Worm (Caenorhabditis elegans) whole organism, L4 larva: ENCODE measurements around the gene F26A1.19.

Experiments
- ceh-32 ChIP-seq: sonication (generic microtip); optimal IDR thresholded peaks from 2 replicates; lab custom pipeline; 2016; ENCODE audit warnings: mild to moderate bottlenecking, missing genetic modification characterization, missing compliant biosample characterization; ENCODE audit not compliant: poor library complexity
- ceh-44 ChIP-seq: fragments of 200-800 bp; sonication (Bioruptor generic); IDR thresholded peaks from 2 replicates; pipeline ENCODE4 v1.3.6; 2022; ENCODE audit warnings: missing genetic modification reagents, missing genetic modification characterization, missing compliant biosample characterization
- daf-16 ChIP-seq, 3 experiments: sonication (generic microtip); optimal IDR thresholded peaks; 2 replicates each; lab custom pipeline; 2016 to 2017; ENCODE audit warnings: missing genetic modification characterization in 3 of 3, missing genetic modification reagents in 3 of 3, mild to moderate bottlenecking in 2 of 3, missing compliant biosample characterization in 2 of 3, missing biosample characterization in 1 of 3, moderate library complexity in 1 of 3
- daf-19 ChIP-seq: fragments of 200-800 bp; sonication (Bioruptor generic); conservative IDR thresholded peaks from 2 replicates; pipeline ENCODE4 v1.3.6; 2022; ENCODE audit warnings: missing genetic modification characterization, missing compliant biosample characterization
- daf-8 ChIP-seq: fragments of 200-800 bp; sonication (Bioruptor generic); IDR thresholded peaks from 2 replicates; pipeline ENCODE4 v1.3.6; 2022; ENCODE audit warnings: missing genetic modification characterization, missing compliant biosample characterization
- dmd-6 ChIP-seq: fragments of 200-800 bp; sonication (Bioruptor generic); IDR thresholded peaks from 2 replicates; pipeline ENCODE4 v1.3.6; 2022; ENCODE audit warnings: missing genetic modification reagents, missing genetic modification characterization, missing compliant biosample characterization
- dmd-8 ChIP-seq: fragments of 200-800 bp; sonication (Bioruptor generic); IDR thresholded peaks from 2 replicates; pipeline ENCODE4 v1.3.6; 2022; ENCODE audit warnings: missing genetic modification characterization, missing compliant biosample characterization
- dmd-9 ChIP-seq: fragments of 200-800 bp; sonication (Bioruptor generic); IDR thresholded peaks from 2 replicates; pipeline ENCODE4 v1.3.6; 2022; ENCODE audit warnings: missing genetic modification reagents, missing genetic modification characterization, missing compliant biosample characterization
- egl-27 ChIP-seq: sonication (generic microtip); optimal IDR thresholded peaks from 3 replicates; lab custom pipeline; 2017; ENCODE audit warnings: missing biosample characterization, missing genetic modification reagents, missing genetic modification characterization
- egl-43 ChIP-seq: fragments of 200-800 bp; sonication (Bioruptor generic); IDR thresholded peaks from 2 replicates; pipeline ENCODE4 v1.3.6; 2022; ENCODE audit warnings: missing genetic modification reagents, missing genetic modification characterization, missing compliant biosample characterization
- gei-8 ChIP-seq: fragments of 200-800 bp; sonication (Bioruptor generic); optimal IDR thresholded peaks from 2 replicates; lab custom pipeline; 2018; ENCODE audit warnings: mild to moderate bottlenecking, missing genetic modification characterization, missing compliant biosample characterization
- hif-1 ChIP-seq, 2 experiments: sonication (generic microtip); optimal IDR thresholded peaks; 2 replicates each; lab custom pipeline; 2016 to 2017; ENCODE audit warnings: missing compliant biosample characterization in 2 of 2, missing genetic modification characterization in 2 of 2, missing genetic modification reagents in 2 of 2, missing genotype in 2 of 2, mild to moderate bottlenecking in 1 of 2
- hlh-11 ChIP-seq: fragments of 200-800 bp; sonication (Bioruptor generic); optimal IDR thresholded peaks from 2 replicates; lab custom pipeline; 2018; ENCODE audit warnings: mild to moderate bottlenecking, missing genetic modification characterization, missing compliant biosample characterization
- jun-1 ChIP-seq: fragments of 150-350 bp; optimal IDR thresholded peaks from 2 replicates; lab custom pipeline; 2014; ENCODE audit warnings: missing biosample characterization, missing genetic modification reagents, missing genetic modification characterization
- lin-1 ChIP-seq: fragments of 200-800 bp; sonication (Bioruptor generic); IDR thresholded peaks from 2 replicates; pipeline ENCODE4 v1.3.6; 2022; ENCODE audit warnings: missing genetic modification reagents, missing genetic modification characterization, missing compliant biosample characterization
- lin-13 ChIP-seq: fragments of 150-350 bp; optimal IDR thresholded peaks from 2 replicates; lab custom pipeline; 2014; ENCODE audit warnings: missing biosample characterization, missing genetic modification reagents, missing genetic modification characterization
- lsy-2 ChIP-seq, 2 experiments: fragments of 150-350 bp in 1 of 2; sonication (generic microtip) in 1 of 2; optimal IDR thresholded peaks; 2 replicates each; lab custom pipeline; 2014 to 2017; ENCODE audit warnings: missing biosample characterization in 2 of 2, missing genetic modification characterization in 2 of 2
- madf-9 ChIP-seq: fragments of 200-800 bp; sonication (Bioruptor generic); conservative IDR thresholded peaks from 2 replicates; pipeline ENCODE4 v1.3.6; 2022; ENCODE audit warnings: missing genetic modification reagents, missing genetic modification characterization, missing compliant biosample characterization
- mdl-1 ChIP-seq, 2 experiments: fragments of 150-350 bp in 1 of 2; sonication (generic microtip) in 1 of 2; optimal IDR thresholded peaks; 2 replicates each; lab custom pipeline; 2014 to 2017; ENCODE audit warnings: missing biosample characterization in 2 of 2, missing genetic modification characterization in 2 of 2
- mdt-29 ChIP-seq: fragments of 200-800 bp; sonication (Bioruptor generic); IDR thresholded peaks from 2 replicates; pipeline ENCODE4 v1.3.6; 2022; ENCODE audit warnings: missing genetic modification reagents, missing genetic modification characterization, missing compliant biosample characterization
- mes-2 ChIP-seq: sonication (generic microtip); optimal IDR thresholded peaks from 2 replicates; lab custom pipeline; 2016; ENCODE audit warnings: missing genotype, mild to moderate bottlenecking, missing genetic modification characterization, missing compliant biosample characterization; ENCODE audit not compliant: poor library complexity, severe bottlenecking
- mxl-3 ChIP-seq: fragments of 200-800 bp; sonication (Bioruptor generic); optimal IDR thresholded peaks from 2 replicates; lab custom pipeline; 2018; ENCODE audit warnings: mild to moderate bottlenecking, missing genetic modification characterization, missing compliant biosample characterization
- nhr-102 ChIP-seq: sonication (generic microtip); optimal IDR thresholded peaks from 2 replicates; lab custom pipeline; 2016; ENCODE audit warnings: mild to moderate bottlenecking, missing genetic modification characterization, moderate library complexity, missing compliant biosample characterization
- nhr-111 ChIP-seq: fragments of 200-800 bp; sonication (Bioruptor generic); optimal IDR thresholded peaks from 2 replicates; lab custom pipeline; 2018; ENCODE audit warnings: mild to moderate bottlenecking, missing genetic modification characterization, missing compliant biosample characterization
- nhr-237 ChIP-seq: sonication (generic microtip); optimal IDR thresholded peaks from 2 replicates; lab custom pipeline; 2017; ENCODE audit warnings: missing biosample characterization, missing genetic modification characterization
- nhr-48 ChIP-seq: sonication (generic microtip); optimal IDR thresholded peaks from 2 replicates; lab custom pipeline; 2016; ENCODE audit warnings: mild to moderate bottlenecking, missing genetic modification characterization, missing compliant biosample characterization
- nhr-6 ChIP-seq: fragments of 150-350 bp; optimal IDR thresholded peaks from 2 replicates; lab custom pipeline; 2014; ENCODE audit warnings: missing biosample characterization, missing genetic modification characterization
- tra-1 ChIP-seq: fragments of 200-800 bp; sonication (Bioruptor generic); IDR thresholded peaks from 2 replicates; pipeline ENCODE4 v1.3.6; 2022; ENCODE audit warnings: missing genetic modification reagents, missing genetic modification characterization, missing compliant biosample characterization
- unc-130 ChIP-seq: sonication (generic microtip); optimal IDR thresholded peaks from 2 replicates; lab custom pipeline; 2016; ENCODE audit warnings: missing genetic modification reagents, missing genetic modification characterization, missing compliant biosample characterization
- zfp-2 ChIP-seq: sonication (generic microtip); optimal IDR thresholded peaks from 2 replicates; lab custom pipeline; 2016; ENCODE audit warnings: mild to moderate bottlenecking, missing genetic modification characterization, missing compliant biosample characterization
- zip-11 ChIP-seq: fragments of 200-800 bp; sonication (Bioruptor generic); IDR thresholded peaks from 2 replicates; pipeline ENCODE4 v1.3.6; 2022; ENCODE audit warnings: missing genetic modification characterization, missing compliant biosample characterization
- ztf-11 ChIP-seq: fragments of 150-350 bp; optimal IDR thresholded peaks from 2 replicates; lab custom pipeline; 2014; ENCODE audit warnings: missing biosample characterization, missing genetic modification characterization

F26A1.19 gene

ce11 chrIII:4861744-4862401, 24.3 kb downstream of the F26A1.19 start, which contains the start of the genes C35D10.10 and C35D10.5:
C35D10.10 (minus strand) TSS chrIII:4861794.
C35D10.5 (plus strand) TSS chrIII:4862351.
- TF ChIP-seq zip-11 (GFP tag; lab: Robert Waterston, UW): no peak
- no peak for TF ChIP-seq ztf-11 (tag; lab: Kevin White, UChicago)
- no peak for TF ChIP-seq ceh-32 (tag; lab: Kevin White, UChicago)
- TF ChIP-seq unc-130: peak; percentile 50
- no peak for TF ChIP-seq egl-43
- no peak for TF ChIP-seq nhr-237 (tag; lab: Kevin White, UChicago)
- no peak for TF ChIP-seq daf-19
- TF ChIP-seq mdt-29: no peak
- peak; percentile 55 for TF ChIP-seq mes-2 (tag; lab: Kevin White, UChicago)
- TF ChIP-seq madf-9 (GFP tag; lab: Robert Waterston, UW): no peak
- TF ChIP-seq dmd-9 (GFP tag; lab: Robert Waterston, UW): no peak
- TF ChIP-seq hif-1 (tag; optimal IDR thresholded peaks at IDR 0.05; lab: Kevin White, UChicago): peak in 1 of 2 experiments; percentile 50
- TF ChIP-seq zfp-2: no peak
- no peak for TF ChIP-seq nhr-48 (tag; lab: Kevin White, UChicago)

DNA sequence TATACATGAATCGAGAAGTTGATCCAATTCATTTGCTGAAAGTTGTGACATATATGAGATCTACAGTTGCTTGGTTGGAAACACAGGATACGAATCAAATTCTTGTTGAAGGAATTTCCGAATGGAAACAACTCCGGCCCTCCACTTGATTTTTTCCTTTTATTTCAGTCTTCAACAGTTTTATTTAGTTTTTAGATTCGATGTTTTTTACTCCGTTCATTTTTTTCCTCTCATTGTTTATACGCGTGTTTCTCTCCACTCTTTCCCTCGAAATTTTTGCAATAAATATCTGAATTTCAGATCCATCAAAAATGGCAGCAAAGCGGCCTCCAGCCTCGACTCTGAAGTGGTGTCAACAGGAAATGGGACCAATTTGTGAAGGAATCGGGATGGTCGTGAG, 25.6 kb downstream of the F26A1.19 start, which contains the start of gene coq-8:
Gene coq-8, plus strand, starts transcription at position 301 of the 400 bp plus-strand sequence.
- no peak for TF ChIP-seq mes-2 (tag; lab: Kevin White, UChicago)
- TF ChIP-seq dmd-9 (GFP tag; lab: Robert Waterston, UW): no peak
- TF ChIP-seq egl-27 (tag; lab: Kevin White, UChicago): no peak
- TF ChIP-seq ceh-32 (tag; lab: Kevin White, UChicago): no peak
- TF ChIP-seq madf-9 (GFP tag; lab: Robert Waterston, UW): no peak
- TF ChIP-seq lin-1 (GFP tag; lab: Robert Waterston, UW): no peak
- TF ChIP-seq, all 104 proteins: peak for 0

DNA sequence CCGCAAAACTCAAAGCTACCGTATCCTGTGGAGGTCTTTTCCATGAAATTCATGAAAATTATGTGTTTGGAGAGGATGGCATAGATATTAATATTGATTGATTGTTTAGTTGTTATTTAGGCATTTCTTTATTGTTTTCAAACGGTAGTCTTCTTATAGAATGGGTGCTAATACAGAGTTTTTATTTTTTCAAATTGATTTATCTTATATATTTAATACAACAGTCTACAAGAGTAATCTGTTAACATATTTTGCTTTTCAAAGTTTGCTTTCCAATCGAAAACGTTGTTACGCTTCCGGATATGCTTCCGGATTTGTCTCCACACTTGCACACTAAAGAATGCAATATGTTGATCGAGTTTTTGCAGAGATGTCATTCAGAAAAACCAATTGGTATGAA, 29.2 kb downstream of the F26A1.19 start, which contains the start of gene C35D10.17:
Gene C35D10.17, plus strand, starts transcription at position 301 of the 400 bp plus-strand sequence.
- TF ChIP-seq nhr-102 (tag; lab: Kevin White, UChicago) (no peak), dmd-6 (GFP tag; lab: Robert Waterston, UW) (no peak), tra-1 (no peak), lin-13 (no peak), ceh-44 (no peak), dmd-8 (GFP tag; lab: Robert Waterston, UW) (no peak), daf-8 (GFP tag; lab: Robert Waterston, UW) (no peak), madf-9 (GFP tag; lab: Robert Waterston, UW) (no peak), hlh-11 (tag; lab: Kevin White, UChicago) (no peak), nhr-237 (tag; lab: Kevin White, UChicago) (no peak), unc-130 (no peak), mxl-3 (GFP tag; lab: Kevin White, UChicago) (no peak), jun-1 (tag; lab: Kevin White, UChicago) (no peak)

- TF ChIP-seq nhr-6 (tag; lab: Kevin White, UChicago): no peak
- no peak for TF ChIP-seq egl-43
- TF ChIP-seq mdl-1 (tag; optimal IDR thresholded peaks at IDR 0.05; lab: Kevin White, UChicago): no peak
- TF ChIP-seq nhr-111 (GFP tag; lab: Kevin White, UChicago): no peak
- TF ChIP-seq hlh-11 (tag; lab: Kevin White, UChicago): no peak
These were observed 31.1 kb downstream of the F26A1.19 start, which contains the start of the genes msd-4 and C35D10.3 for ce11 chrIII:4868643-4869042. msd-4 (minus strand) TSS chrIII:4868743. C35D10.3 (plus strand) TSS chrIII:4868921.

DNA sequence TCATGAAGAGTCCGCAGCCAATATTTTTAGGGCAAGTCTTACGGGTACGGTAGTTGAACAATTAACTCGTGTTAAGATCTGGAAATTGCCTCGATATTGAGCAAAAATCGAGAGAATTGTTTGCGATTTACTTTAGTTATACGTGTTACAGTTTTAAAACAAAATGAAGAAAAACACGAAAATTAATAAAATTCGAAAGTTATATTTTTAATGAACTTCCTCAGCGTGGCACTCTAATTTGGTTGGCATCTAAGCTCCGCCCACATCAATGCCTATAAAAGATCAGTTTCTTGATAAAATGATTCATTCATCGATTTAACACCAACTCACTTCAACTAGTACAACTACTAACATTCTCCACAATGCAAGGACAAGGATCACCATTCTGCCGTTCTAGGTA, 32.9 kb downstream of the F26A1.19 start, which contains the start of gene gipc-1:
Gene gipc-1, plus strand, starts transcription at position 301 of the 400 bp plus-strand sequence.
- TF ChIP-seq gei-8 (GFP tag; lab: Kevin White, UChicago) (no peak), lsy-2 (tag; optimal IDR thresholded peaks at IDR 0.05; lab: Kevin White, UChicago) (no peak), nhr-111 (GFP tag; lab: Kevin White, UChicago) (no peak), daf-16 (GFP tag; optimal IDR thresholded peaks at IDR 0.05; lab: Kevin White, UChicago) (no peak), daf-16 (tag; optimal IDR thresholded peaks at IDR 0.05; lab: Kevin White, UChicago) (no peak)
